Worm (Caenorhabditis elegans): ENCODE measurements around the gene lir-2.

DNA sequence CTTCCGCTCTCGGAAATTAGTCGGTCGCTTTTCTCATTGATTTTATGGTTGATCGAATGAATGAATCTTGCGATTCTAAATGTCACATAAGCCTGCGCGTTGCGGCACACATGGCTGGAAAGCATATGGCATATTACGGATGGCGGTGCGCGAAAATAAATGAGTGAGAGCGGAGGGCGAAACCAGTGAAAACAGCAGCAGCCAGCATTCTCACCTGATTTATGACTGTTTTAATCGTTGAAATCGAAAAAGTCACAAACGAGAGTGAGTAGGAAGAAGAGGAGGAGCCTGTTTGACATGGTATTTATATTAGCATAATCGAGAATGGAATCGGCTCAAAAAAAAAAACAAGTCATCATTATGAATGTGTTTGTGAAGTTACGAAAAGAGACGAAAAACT is 42.8 kb upstream of the lir-2 start:
- TF ChIP-seq unc-39 (tag; optimal IDR thresholded peaks at IDR 0.05): no peak
- TF ChIP-seq skn-1 (tag; optimal IDR thresholded peaks at IDR 0.05): no peak
- no peak for TF ChIP-seq nhr-12 (tag; optimal IDR thresholded peaks at IDR 0.05)
- TF ChIP-seq egl-27 (tag; optimal IDR thresholded peaks at IDR 0.05): no peak
- no peak for TF ChIP-seq unc-62 (GFP tag; optimal IDR thresholded peaks at IDR 0.05)
- TF ChIP-seq snpc-4 (tag; optimal IDR thresholded peaks at IDR 0.05): no peak
- no peak for TF ChIP-seq nhr-129 (tag; optimal IDR thresholded peaks at IDR 0.05)
- no peak for TF ChIP-seq ama-1 (optimal IDR thresholded peaks at IDR 0.05)
- TF ChIP-seq lin-39 (tag; optimal IDR thresholded peaks at IDR 0.05): no peak
- no peak for TF ChIP-seq fos-1 (tag; optimal IDR thresholded peaks at IDR 0.05)
- no peak for TF ChIP-seq nhr-25 (tag; optimal IDR thresholded peaks at IDR 0.05)
- TF ChIP-seq ceh-16 (tag; optimal IDR thresholded peaks at IDR 0.05): no peak
- TF ChIP-seq lsy-2 (tag; optimal IDR thresholded peaks at IDR 0.05): no peak
